Worm (Caenorhabditis elegans) whole organism, L4 larva: ENCODE data around the gene F44E2.4.
A peak's percentile ranks its signal among the peaks of the same experiment; 100 is the strongest.

Experiments used
- D1046.2 ChIP-seq: fragments of 200-800 bp; sonication (Bioruptor generic); IDR thresholded peaks from 2 replicates; pipeline ENCODE4 v1.3.6; 2022; ENCODE audit warnings: missing genetic modification characterization, missing compliant biosample characterization
- F26F4.8 ChIP-seq: fragments of 200-800 bp; sonication (Bioruptor generic); conservative IDR thresholded peaks from 2 replicates; pipeline ENCODE4 v1.3.6; 2022; ENCODE audit warnings: missing genetic modification characterization, missing compliant biosample characterization
- F49E8.2 ChIP-seq: sonication (generic microtip); optimal IDR thresholded peaks from 2 replicates; lab custom pipeline; 2016; ENCODE audit warnings: missing compliant biosample characterization, mild to moderate bottlenecking, missing genetic modification characterization, borderline replicate concordance
- T20F7.1 ChIP-seq: fragments of 200-800 bp; sonication (Bioruptor generic); optimal IDR thresholded peaks from 2 replicates; lab custom pipeline; 2018; ENCODE audit warnings: mild to moderate bottlenecking, missing genetic modification characterization, missing compliant biosample characterization
- Y48G9A.11 ChIP-seq: fragments of 200-800 bp; sonication (Bioruptor generic); IDR thresholded peaks from 2 replicates; pipeline ENCODE4 v1.3.6; 2022; ENCODE audit warnings: missing genetic modification reagents, missing genetic modification characterization, missing compliant biosample characterization
- Y5F2A.4 ChIP-seq: fragments of 200-800 bp; sonication (Bioruptor generic); optimal IDR thresholded peaks from 2 replicates; lab custom pipeline; 2018; ENCODE audit warnings: mild to moderate bottlenecking, missing genetic modification characterization, missing compliant biosample characterization
- Y75B8A.6 ChIP-seq: fragments of 200-800 bp; sonication (Bioruptor generic); IDR thresholded peaks from 2 replicates; pipeline ENCODE4 v1.3.6; 2022; ENCODE audit warnings: missing genetic modification reagents, missing genetic modification characterization, missing compliant biosample characterization
- ZK546.5 ChIP-seq, 2 experiments: sonication (generic microtip); optimal IDR thresholded peaks; 2 replicates each; lab custom pipeline; 2017; ENCODE audit warnings: missing biosample characterization in 2 of 2, missing genetic modification characterization in 2 of 2
- aly-2 ChIP-seq: sonication (generic microtip); optimal IDR thresholded peaks from 2 replicates; lab custom pipeline; 2018; ENCODE audit warnings: missing biosample characterization, missing genetic modification characterization
- attf-4 ChIP-seq: sonication (generic microtip); optimal IDR thresholded peaks from 3 replicates; lab custom pipeline; 2017; ENCODE audit warnings: missing biosample characterization, missing genetic modification characterization
- ceh-28 ChIP-seq: fragments of 150-350 bp; optimal IDR thresholded peaks from 2 replicates; lab custom pipeline; 2014; ENCODE audit warnings: missing biosample characterization, missing genetic modification reagents, missing genetic modification characterization
- cey-2 ChIP-seq: sonication (generic microtip); optimal IDR thresholded peaks from 3 replicates; lab custom pipeline; 2017; ENCODE audit warnings: missing genetic modification characterization, mild to moderate bottlenecking, missing compliant biosample characterization, antibody characterized with exemption, borderline replicate concordance; ENCODE audit not compliant: insufficient read depth
- daf-19 ChIP-seq: fragments of 200-800 bp; sonication (Bioruptor generic); conservative IDR thresholded peaks from 2 replicates; pipeline ENCODE4 v1.3.6; 2022; ENCODE audit warnings: missing genetic modification characterization, missing compliant biosample characterization
- daf-8 ChIP-seq: fragments of 200-800 bp; sonication (Bioruptor generic); IDR thresholded peaks from 2 replicates; pipeline ENCODE4 v1.3.6; 2022; ENCODE audit warnings: missing genetic modification characterization, missing compliant biosample characterization
- dmd-6 ChIP-seq: fragments of 200-800 bp; sonication (Bioruptor generic); IDR thresholded peaks from 2 replicates; pipeline ENCODE4 v1.3.6; 2022; ENCODE audit warnings: missing genetic modification reagents, missing genetic modification characterization, missing compliant biosample characterization
- dmd-8 ChIP-seq: fragments of 200-800 bp; sonication (Bioruptor generic); IDR thresholded peaks from 2 replicates; pipeline ENCODE4 v1.3.6; 2022; ENCODE audit warnings: missing genetic modification characterization, missing compliant biosample characterization
- egl-27 ChIP-seq: sonication (generic microtip); optimal IDR thresholded peaks from 3 replicates; lab custom pipeline; 2017; ENCODE audit warnings: missing biosample characterization, missing genetic modification reagents, missing genetic modification characterization
- fkh-10 ChIP-seq: fragments of 150-350 bp; optimal IDR thresholded peaks from 2 replicates; lab custom pipeline; 2014; ENCODE audit warnings: missing biosample characterization, missing genetic modification reagents, missing genetic modification characterization
- gei-8 ChIP-seq: fragments of 200-800 bp; sonication (Bioruptor generic); optimal IDR thresholded peaks from 2 replicates; lab custom pipeline; 2018; ENCODE audit warnings: mild to moderate bottlenecking, missing genetic modification characterization, missing compliant biosample characterization
- hif-1 ChIP-seq, 2 experiments: sonication (generic microtip); optimal IDR thresholded peaks; 2 replicates each; lab custom pipeline; 2016 to 2017; ENCODE audit warnings: missing compliant biosample characterization in 2 of 2, missing genetic modification characterization in 2 of 2, missing genetic modification reagents in 2 of 2, missing genotype in 2 of 2, mild to moderate bottlenecking in 1 of 2
- lim-7 ChIP-seq: fragments of 200-800 bp; sonication (Bioruptor generic); IDR thresholded peaks from 2 replicates; pipeline ENCODE4 v1.3.6; 2022; ENCODE audit warnings: missing genetic modification characterization, missing compliant biosample characterization
- lin-15B ChIP-seq: fragments of 150-350 bp; sonication (generic microtip); optimal IDR thresholded peaks from 3 replicates; lab custom pipeline; 2014; ENCODE audit warnings: missing biosample characterization, missing genetic modification characterization
- lin-29 ChIP-seq: fragments of 200-800 bp; sonication (Bioruptor generic); IDR thresholded peaks from 2 replicates; pipeline ENCODE4 v1.3.6; 2022; ENCODE audit warnings: missing genetic modification reagents, missing genetic modification characterization, missing compliant biosample characterization
- madf-9 ChIP-seq: fragments of 200-800 bp; sonication (Bioruptor generic); conservative IDR thresholded peaks from 2 replicates; pipeline ENCODE4 v1.3.6; 2022; ENCODE audit warnings: missing genetic modification reagents, missing genetic modification characterization, missing compliant biosample characterization
- mdt-29 ChIP-seq: fragments of 200-800 bp; sonication (Bioruptor generic); IDR thresholded peaks from 2 replicates; pipeline ENCODE4 v1.3.6; 2022; ENCODE audit warnings: missing genetic modification reagents, missing genetic modification characterization, missing compliant biosample characterization
- mxl-3 ChIP-seq: fragments of 200-800 bp; sonication (Bioruptor generic); optimal IDR thresholded peaks from 2 replicates; lab custom pipeline; 2018; ENCODE audit warnings: mild to moderate bottlenecking, missing genetic modification characterization, missing compliant biosample characterization
- nhr-102 ChIP-seq: sonication (generic microtip); optimal IDR thresholded peaks from 2 replicates; lab custom pipeline; 2016; ENCODE audit warnings: mild to moderate bottlenecking, missing genetic modification characterization, moderate library complexity, missing compliant biosample characterization
- nhr-11 ChIP-seq: fragments of 150-350 bp; optimal IDR thresholded peaks from 2 replicates; lab custom pipeline; 2014; ENCODE audit warnings: missing biosample characterization, missing genetic modification characterization
- nhr-111 ChIP-seq: fragments of 200-800 bp; sonication (Bioruptor generic); optimal IDR thresholded peaks from 2 replicates; lab custom pipeline; 2018; ENCODE audit warnings: mild to moderate bottlenecking, missing genetic modification characterization, missing compliant biosample characterization
- nhr-42 ChIP-seq: fragments of 200-800 bp; sonication (Bioruptor generic); IDR thresholded peaks from 2 replicates; pipeline ENCODE4 v1.3.6; 2022; ENCODE audit warnings: missing genetic modification characterization, missing compliant biosample characterization
- nhr-48 ChIP-seq: sonication (generic microtip); optimal IDR thresholded peaks from 2 replicates; lab custom pipeline; 2016; ENCODE audit warnings: mild to moderate bottlenecking, missing genetic modification characterization, missing compliant biosample characterization
- nhr-6 ChIP-seq: fragments of 150-350 bp; optimal IDR thresholded peaks from 2 replicates; lab custom pipeline; 2014; ENCODE audit warnings: missing biosample characterization, missing genetic modification characterization
- nhr-77 ChIP-seq: fragments of 150-350 bp; optimal IDR thresholded peaks from 2 replicates; lab custom pipeline; 2014; ENCODE audit warnings: missing biosample characterization, missing genetic modification characterization
- pha-4 ChIP-seq, 2 experiments: fragments of 150-350 bp in 1 of 2; fragments of 200-800 bp in 1 of 2; sonication (Bioruptor generic) in 1 of 2; IDR thresholded peaks in 1 of 2; optimal IDR thresholded peaks in 1 of 2; 2 replicates each; pipeline versions ENCODE4 v1.3.6 to Lab custom; 2014 to 2022; ENCODE audit warnings: missing genetic modification characterization in 2 of 2, missing genetic modification reagents in 2 of 2, missing biosample characterization in 1 of 2, missing compliant biosample characterization in 1 of 2
- pqm-1 ChIP-seq: sonication (generic microtip); optimal IDR thresholded peaks from 2 replicates; lab custom pipeline; 2017; ENCODE audit warnings: missing biosample characterization, missing genetic modification characterization
- saeg-2 ChIP-seq: fragments of 200-800 bp; sonication (Bioruptor generic); IDR thresholded peaks from 2 replicates; pipeline ENCODE4 v1.3.6; 2022; ENCODE audit warnings: missing genetic modification reagents, missing genetic modification characterization, missing compliant biosample characterization
- sdz-12 ChIP-seq: fragments of 200-800 bp; sonication (Bioruptor generic); optimal IDR thresholded peaks from 2 replicates; lab custom pipeline; 2018; ENCODE audit warnings: mild to moderate bottlenecking, missing genetic modification characterization, missing compliant biosample characterization
- set-16 ChIP-seq: fragments of 200-800 bp; sonication (Bioruptor generic); IDR thresholded peaks from 2 replicates; pipeline ENCODE4 v1.3.6; 2022; ENCODE audit warnings: missing genetic modification reagents, missing genetic modification characterization, missing compliant biosample characterization
- skn-1 ChIP-seq: fragments of 150-350 bp; optimal IDR thresholded peaks from 2 replicates; lab custom pipeline; 2014; ENCODE audit warnings: missing biosample characterization, missing genetic modification characterization
- snpc-1.2 ChIP-seq: fragments of 200-800 bp; sonication (Bioruptor generic); IDR thresholded peaks from 2 replicates; pipeline ENCODE4 v1.3.6; 2022; ENCODE audit warnings: missing genetic modification reagents, missing genetic modification characterization, missing compliant biosample characterization
- spr-1 ChIP-seq: sonication (generic microtip); optimal IDR thresholded peaks from 2 replicates; lab custom pipeline; 2016; ENCODE audit warnings: mild to moderate bottlenecking, missing genetic modification characterization, missing compliant biosample characterization
- tra-1 ChIP-seq: fragments of 200-800 bp; sonication (Bioruptor generic); IDR thresholded peaks from 2 replicates; pipeline ENCODE4 v1.3.6; 2022; ENCODE audit warnings: missing genetic modification reagents, missing genetic modification characterization, missing compliant biosample characterization
- unc-130 ChIP-seq: sonication (generic microtip); optimal IDR thresholded peaks from 2 replicates; lab custom pipeline; 2016; ENCODE audit warnings: missing genetic modification reagents, missing genetic modification characterization, missing compliant biosample characterization
- vab-7 ChIP-seq: fragments of 200-800 bp; sonication (Bioruptor generic); IDR thresholded peaks from 2 replicates; pipeline ENCODE4 v1.3.6; 2022; ENCODE audit warnings: missing genetic modification reagents, missing genetic modification characterization, missing compliant biosample characterization
- zag-1 ChIP-seq: fragments of 150-350 bp; optimal IDR thresholded peaks from 2 replicates; lab custom pipeline; 2014; ENCODE audit warnings: missing biosample characterization, missing genetic modification characterization
- zfp-2 ChIP-seq: sonication (generic microtip); optimal IDR thresholded peaks from 2 replicates; lab custom pipeline; 2016; ENCODE audit warnings: mild to moderate bottlenecking, missing genetic modification characterization, missing compliant biosample characterization
- zfp-3 ChIP-seq: fragments of 200-800 bp; sonication (Bioruptor generic); conservative IDR thresholded peaks from 2 replicates; pipeline ENCODE4 v1.3.6; 2022; ENCODE audit warnings: missing genetic modification reagents, missing genetic modification characterization, missing compliant biosample characterization
- zip-2 ChIP-seq: fragments of 150-350 bp; optimal IDR thresholded peaks from 2 replicates; lab custom pipeline; 2014; ENCODE audit warnings: missing biosample characterization, missing genetic modification characterization
- ztf-7 ChIP-seq: fragments of 150-350 bp; optimal IDR thresholded peaks from 2 replicates; lab custom pipeline; 2014; ENCODE audit warnings: missing biosample characterization, missing genetic modification characterization

Gene F44E2.4

DNA sequence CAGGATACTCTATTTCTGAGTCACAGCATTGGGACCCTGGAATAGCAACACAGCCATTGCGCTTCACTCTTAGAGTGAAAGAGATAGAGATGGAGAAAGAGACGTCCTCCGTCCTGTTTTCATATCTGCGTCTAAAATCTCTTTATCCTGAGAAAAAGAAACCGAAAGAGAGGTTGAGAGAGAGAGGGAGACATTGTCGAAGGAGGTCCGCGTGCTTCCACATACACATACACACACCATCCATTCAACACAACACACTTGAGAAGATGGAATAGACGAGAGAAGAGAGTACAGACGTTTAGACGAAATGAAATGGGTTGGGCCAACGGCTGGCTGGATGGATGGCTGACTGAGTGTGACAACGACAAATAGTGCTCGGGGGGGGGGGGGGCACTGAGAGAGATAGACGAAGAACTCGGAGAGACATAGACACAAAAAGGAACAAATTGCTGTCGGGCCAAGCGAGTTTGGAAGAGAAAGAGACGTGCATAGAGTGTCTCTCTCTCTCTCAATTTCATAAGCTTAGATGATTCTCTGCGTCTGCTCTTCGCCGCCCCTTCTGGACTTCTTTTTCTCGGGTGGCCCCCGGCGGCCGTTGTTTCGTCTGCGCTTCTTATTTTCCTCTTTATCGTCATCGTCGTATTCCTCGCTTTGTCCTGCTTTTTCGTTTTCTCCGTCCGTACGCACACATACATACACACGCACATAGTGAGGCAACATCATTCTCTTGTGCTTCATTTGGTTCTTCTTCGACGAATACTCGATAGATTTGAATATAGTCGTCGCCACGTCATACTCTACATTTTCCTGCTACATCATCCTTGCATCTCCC, 38.0 kb downstream of the F44E2.4 start, which contains the start of gene F54F2.6 (continued):
- TF ChIP-seq ceh-28 (tag; lab: Kevin White, UChicago) (peak; percentile 7), zag-1 (tag; lab: Kevin White, UChicago) (peak; percentile 59), ZK546.5 (tag; optimal IDR thresholded peaks at IDR 0.05; lab: Kevin White, UChicago) (no peak), gei-8 (GFP tag; lab: Kevin White, UChicago) (peak; percentile 62), pha-4 (GFP tag; IDR thresholded peaks at IDR 0.05; lab: Robert Waterston, UW) (peak; percentile 91), pha-4 (tag; optimal IDR thresholded peaks at IDR 0.05; lab: Kevin White, UChicago) (peak; percentile 20), nhr-11 (tag; lab: Kevin White, UChicago) (peak; percentile 81), nhr-42 (GFP tag; lab: Robert Waterston, UW) (no peak), cey-2 (tag; lab: Kevin White, UChicago) (no peak), zfp-3 (GFP tag; lab: Robert Waterston, UW) (no peak), tra-1 (GFP tag; lab: Robert Waterston, UW) (peak; percentile 67), saeg-2 (GFP tag; lab: Robert Waterston, UW) (peak; percentile 15; the same call in 1 of the 2 replicates), Y75B8A.6 (no peak), set-16 (GFP tag; lab: Robert Waterston, UW) (peak; percentile 87), nhr-6 (peak; percentile 82), lin-29 (GFP tag; lab: Robert Waterston, UW) (no peak), madf-9 (0 out of 2 replicates have a peak, but pooled peaks have one; percentile 4), daf-8 (GFP tag; lab: Robert Waterston, UW) (no peak), Y5F2A.4 (GFP tag; lab: Kevin White, UChicago) (no peak), nhr-48 (peak; percentile 86), daf-19 (no peak), D1046.2 (GFP tag; lab: Robert Waterston, UW) (0 out of 2 replicates have a peak, but pooled peaks have one; percentile 66), attf-4 (tag; lab: Kevin White, UChicago) (no peak), dmd-6 (peak; percentile 78), dmd-8 (GFP tag; lab: Robert Waterston, UW) (peak; percentile 67; the same call in 1 of the 2 replicates), F49E8.2 (tag; lab: Kevin White, UChicago) (no peak), egl-27 (tag; lab: Kevin White, UChicago) (no peak), mdt-29 (GFP tag; lab: Robert Waterston, UW) (no peak; the same call in 1 of the 2 replicates), snpc-1.2 (GFP tag; lab: Robert Waterston, UW) (no peak), lim-7 (GFP tag; lab: Robert Waterston, UW) (no peak), F26F4.8 (GFP tag; lab: Robert Waterston, UW) (no peak), pqm-1 (peak; percentile 35), ztf-7 (tag; lab: Kevin White, UChicago) (no peak), spr-1 (no peak), fkh-10 (peak; percentile 74), nhr-77 (peak; percentile 10), mxl-3 (GFP tag; lab: Kevin White, UChicago) (peak; percentile 89), vab-7 (no peak), aly-2 (tag; lab: Kevin White, UChicago) (no peak), nhr-111 (no peak), Y48G9A.11 (GFP tag; lab: Robert Waterston, UW) (no peak), T20F7.1 (GFP tag; lab: Kevin White, UChicago) (peak; percentile 82), hif-1 (tag; optimal IDR thresholded peaks at IDR 0.05; lab: Kevin White, UChicago) (peak; percentile 65 to 85), lin-15B (tag; lab: Kevin White, UChicago) (no peak), unc-130 (no peak), skn-1 (tag; lab: Kevin White, UChicago) (no peak), sdz-12 (GFP tag; lab: Kevin White, UChicago) (no peak), zfp-2 (tag; lab: Kevin White, UChicago) (no peak), nhr-102 (peak; percentile 25), zip-2 (tag; lab: Kevin White, UChicago) (peak; percentile 25)
